Worm (Caenorhabditis elegans): ENCODE measurements around the gene col-88.

DNA sequence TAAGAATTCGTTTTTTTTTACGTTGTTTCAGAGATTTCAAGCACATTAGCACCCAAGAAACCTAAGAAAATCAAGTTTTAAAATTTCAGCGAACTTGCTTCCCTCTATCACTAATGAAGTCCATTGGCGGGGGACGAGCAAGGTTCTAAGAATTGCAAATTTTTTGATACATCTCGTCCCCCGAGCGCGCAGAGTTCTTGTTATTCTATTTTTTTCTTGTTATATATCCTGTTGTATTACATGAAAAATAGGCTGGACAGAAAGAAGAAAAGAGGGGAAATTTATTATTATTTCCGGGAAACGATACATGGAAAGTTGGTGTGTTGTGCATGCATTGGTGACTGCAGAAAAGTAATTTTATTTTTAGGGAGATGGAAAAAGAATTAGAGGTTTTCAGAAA is 11.2 kb upstream of the col-88 start:
- no peak for TF ChIP-seq him-1 (tag; optimal IDR thresholded peaks at IDR 0.05)
- no peak for TF ChIP-seq W03F9.2 (tag; optimal IDR thresholded peaks at IDR 0.05)
